Worm (Caenorhabditis elegans): ENCODE results near the gene ZK1248.20.

DNA sequence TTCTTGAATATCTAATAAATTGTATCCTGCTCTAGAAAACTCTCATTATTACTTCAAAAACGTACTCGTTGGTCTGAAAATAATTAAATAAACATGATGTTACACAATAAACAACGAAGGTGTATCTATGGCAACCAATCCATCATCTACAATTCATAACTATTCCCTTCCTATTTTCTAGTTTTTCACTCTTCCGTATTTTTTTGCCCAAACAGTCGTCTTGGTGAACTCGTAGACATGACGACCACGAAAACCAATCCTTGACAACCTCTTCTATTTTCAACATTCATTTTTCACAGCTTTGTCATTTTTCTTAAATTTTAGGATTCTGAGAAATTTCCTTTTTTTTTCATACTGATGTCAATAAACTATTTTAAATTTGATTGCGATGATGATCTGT lies 27.6 kb upstream of the ZK1248.20 start, which contains the start of gene K05F1.13:
- TF ChIP-seq ama-1 (optimal IDR thresholded peaks at IDR 0.05), result no peak
- no peak for TF ChIP-seq unc-39 (tag; optimal IDR thresholded peaks at IDR 0.05)
- no peak for TF ChIP-seq nhr-77 (tag; optimal IDR thresholded peaks at IDR 0.05)
- TF ChIP-seq pqm-1 (tag; optimal IDR thresholded peaks at IDR 0.05), result no peak
- no peak for TF ChIP-seq zag-1 (tag; optimal IDR thresholded peaks at IDR 0.05)
- no peak for TF ChIP-seq lin-15B (tag; optimal IDR thresholded peaks at IDR 0.05)
- no peak for TF ChIP-seq ztf-4 (tag; optimal IDR thresholded peaks at IDR 0.05)

Measured in whole organism, L3 larva.